Worm (Caenorhabditis elegans): ENCODE results near the gene Y57G11A.2.

DNA sequence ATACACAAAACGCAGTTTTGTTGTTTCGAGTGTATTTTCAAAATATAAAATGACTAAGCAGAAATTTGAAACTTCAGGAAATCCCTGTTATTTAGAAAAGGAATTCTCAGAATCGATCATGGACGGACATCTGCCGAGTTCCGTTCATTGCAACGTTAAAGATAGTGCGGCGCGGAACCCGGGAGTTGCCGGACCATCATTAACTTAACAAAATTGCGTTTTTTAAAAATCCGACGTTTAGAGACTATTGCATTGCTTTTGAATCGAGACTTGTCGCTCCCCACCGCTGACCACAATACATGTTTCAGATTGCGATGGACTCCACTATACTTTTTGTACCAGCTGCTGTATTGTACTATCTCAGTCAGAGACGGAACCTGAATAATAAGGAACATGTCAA, 10.7 kb upstream of the Y57G11A.2 start:
- no peak for TF ChIP-seq sptf-1 (tag; optimal IDR thresholded peaks at IDR 0.05)
- no peak for TF ChIP-seq unc-62 (GFP tag; optimal IDR thresholded peaks at IDR 0.05)
- TF ChIP-seq snpc-4 (tag; optimal IDR thresholded peaks at IDR 0.05) = no peak
- no peak for TF ChIP-seq hlh-1 (tag; optimal IDR thresholded peaks at IDR 0.05)
- TF ChIP-seq ceh-83 (GFP tag; optimal IDR thresholded peaks at IDR 0.05) = no peak
- TF ChIP-seq lin-13 (tag; optimal IDR thresholded peaks at IDR 0.05) = no peak
- TF ChIP-seq lsy-2 (tag; optimal IDR thresholded peaks at IDR 0.05) = no peak
- no peak for TF ChIP-seq unc-120 (tag; optimal IDR thresholded peaks at IDR 0.05; ENCODE audit: poor library complexity, severe bottlenecking)
- no peak for TF ChIP-seq ceh-43 (GFP tag; optimal IDR thresholded peaks at IDR 0.05)
- no peak for TF ChIP-seq flh-1 (GFP tag; optimal IDR thresholded peaks at IDR 0.05)
- no peak for TF ChIP-seq M03D4.4 (tag; optimal IDR thresholded peaks at IDR 0.05)
- no peak for TF ChIP-seq ztf-11 (tag; optimal IDR thresholded peaks at IDR 0.05)
- TF ChIP-seq blmp-1 (tag; optimal IDR thresholded peaks at IDR 0.05) = no peak
- TF ChIP-seq elt-1 (tag; optimal IDR thresholded peaks at IDR 0.05; ENCODE audit: borderline replicate concordance, insufficient read depth) = no peak
